Worm (Caenorhabditis elegans): ENCODE data around the gene uda-1.
"Not testable (repeated sequence)": the region's sequence is repeated elsewhere in the genome, so short reads cannot be mapped to it uniquely, and the experiment has no call there.

The uda-1 gene

ce11 chrV:10004048-10004761 lies at the start of gene uda-1:
Gene uda-1 (plus strand): TSS chrV:10004755.
- TF ChIP-seq ahr-1, F13H6.1, ceh-14 (tag; optimal IDR thresholded peaks at IDR 0.05): not testable (repeated sequence)

- TF ChIP-seq rnt-1 (tag; optimal IDR thresholded peaks at IDR 0.05) (no peak), ceh-30 (tag; optimal IDR thresholded peaks at IDR 0.05) (no peak), pag-3 (tag; optimal IDR thresholded peaks at IDR 0.05; ENCODE audit: borderline replicate concordance) (no peak), unc-3 (GFP tag; conservative IDR thresholded peaks at IDR 0.05) (no peak), unc-3 (tag; optimal IDR thresholded peaks at IDR 0.05) (no peak), hlh-8 (tag; optimal IDR thresholded peaks at IDR 0.05) (no peak), unc-42 (tag; optimal IDR thresholded peaks at IDR 0.05) (no peak), elt-2 (tag; optimal IDR thresholded peaks at IDR 0.05) (no peak), Y22D7AL.16 (tag; optimal IDR thresholded peaks at IDR 0.05) (no peak), ceh-14 (tag; optimal IDR thresholded peaks at IDR 0.05) (no peak)
These were observed 46.3 kb upstream of the uda-1 start, which contains the start of gene anmt-3 for ce11 chrV:9958231-9958630. Gene anmt-3 (minus strand): TSS chrV:9958331.

- no peak for TF ChIP-seq pat-9 (tag; optimal IDR thresholded peaks at IDR 0.05)
- no peak for TF ChIP-seq lim-6 (tag; optimal IDR thresholded peaks at IDR 0.05)
- TF ChIP-seq sdc-2 (tag; optimal IDR thresholded peaks at IDR 0.05), result no peak
- TF ChIP-seq ceh-6 (GFP tag; optimal IDR thresholded peaks at IDR 0.05), result no peak
- peak; percentile 87 for TF ChIP-seq unc-55 (GFP tag; optimal IDR thresholded peaks at IDR 0.05)
- TF ChIP-seq ceh-19 (GFP tag; optimal IDR thresholded peaks at IDR 0.05), result no peak
- TF ChIP-seq ceh-30 (tag; optimal IDR thresholded peaks at IDR 0.05), result no peak
- no peak for TF ChIP-seq unc-86 (tag; optimal IDR thresholded peaks at IDR 0.05)
- TF ChIP-seq nfya-1 (tag; optimal IDR thresholded peaks at IDR 0.05), result peak; percentile 1
- TF ChIP-seq ceh-24 (tag; optimal IDR thresholded peaks at IDR 0.05), result no peak
- TF ChIP-seq ama-1 (optimal IDR thresholded peaks at IDR 0.05), result no peak
- no peak for TF ChIP-seq fkh-6 (tag; optimal IDR thresholded peaks at IDR 0.05)
- peak; percentile 84 for TF ChIP-seq ceh-18 (tag; optimal IDR thresholded peaks at IDR 0.05)
- TF ChIP-seq syd-9 (tag; optimal IDR thresholded peaks at IDR 0.05), result no peak
- TF ChIP-seq lin-11 (tag; optimal IDR thresholded peaks at IDR 0.05), result no peak
- TF ChIP-seq rnt-1 (tag; optimal IDR thresholded peaks at IDR 0.05), result peak; percentile 71
- TF ChIP-seq gmeb-2 (tag; optimal IDR thresholded peaks at IDR 0.05), result no peak
These were observed 45.9 kb upstream of the uda-1 start for ce11 chrV:9958654-9959053.

ce11 chrV:9960376-9960775 lies 44.2 kb upstream of the uda-1 start, which contains the start of gene T07C12.10:
Gene T07C12.10 (minus strand): TSS chrV:9960476.
- TF ChIP-seq nhr-232 (tag; optimal IDR thresholded peaks at IDR 0.05) (no peak), ceh-48 (tag; optimal IDR thresholded peaks at IDR 0.05) (no peak), unc-42 (tag; optimal IDR thresholded peaks at IDR 0.05) (no peak), hlh-15 (tag; optimal IDR thresholded peaks at IDR 0.05) (no peak), ttx-3 (tag; optimal IDR thresholded peaks at IDR 0.05) (no peak), fkh-6 (tag; optimal IDR thresholded peaks at IDR 0.05) (no peak), madf-2 (tag; optimal IDR thresholded peaks at IDR 0.05) (no peak), tbx-2 (tag; optimal IDR thresholded peaks at IDR 0.05) (no peak), ceh-31 (tag; optimal IDR thresholded peaks at IDR 0.05) (no peak), dve-1 (tag; optimal IDR thresholded peaks at IDR 0.05) (no peak), tbx-7 (tag; optimal IDR thresholded peaks at IDR 0.05) (no peak), nfya-1 (tag; optimal IDR thresholded peaks at IDR 0.05) (no peak), pag-3 (tag; optimal IDR thresholded peaks at IDR 0.05; ENCODE audit: borderline replicate concordance) (no peak), dmd-4 (tag; optimal IDR thresholded peaks at IDR 0.05; ENCODE audit: borderline replicate concordance) (no peak), ceh-14 (tag; optimal IDR thresholded peaks at IDR 0.05) (no peak), ceh-34 (tag; optimal IDR thresholded peaks at IDR 0.05) (no peak)

Data from whole organism, late embryonic.